Worm (Caenorhabditis elegans) whole organism, young adult: ENCODE data around the gene sulp-3.

Experiments
- B0035.1 ChIP-seq: sonication (generic microtip); optimal IDR thresholded peaks from 2 replicates; lab custom pipeline; 2016; ENCODE audit warnings: missing genetic modification characterization, mild to moderate bottlenecking, missing compliant biosample characterization, missing genotype, missing genetic modification reagents
- B0261.1 ChIP-seq: sonication (generic microtip); optimal IDR thresholded peaks from 2 replicates; lab custom pipeline; 2016; ENCODE audit warnings: mild to moderate bottlenecking, missing genetic modification characterization, moderate library complexity, missing compliant biosample characterization
- C06A6.2 ChIP-seq: fragments of 200-800 bp; sonication (Bioruptor generic); conservative IDR thresholded peaks from 2 replicates; pipeline ENCODE4 v1.3.6; 2022; ENCODE audit warnings: missing genetic modification characterization, missing compliant biosample characterization
- D2030.7 ChIP-seq: fragments of 200-800 bp; sonication (Bioruptor generic); IDR thresholded peaks from 2 replicates; pipeline ENCODE4 v1.3.6; 2022; ENCODE audit warnings: missing genetic modification reagents, missing genetic modification characterization, missing compliant biosample characterization
- F10E7.11 ChIP-seq: sonication (generic microtip); optimal IDR thresholded peaks from 2 replicates; lab custom pipeline; 2017; ENCODE audit warnings: mild to moderate bottlenecking, missing genetic modification characterization, moderate library complexity, missing compliant biosample characterization
- F22D6.2 ChIP-seq: sonication (generic microtip); optimal IDR thresholded peaks from 2 replicates; lab custom pipeline; 2016; ENCODE audit warnings: mild to moderate bottlenecking, missing genetic modification characterization, missing compliant biosample characterization
- F23B12.7 ChIP-seq: sonication (generic microtip); optimal IDR thresholded peaks from 2 replicates; lab custom pipeline; 2017; ENCODE audit warnings: missing genetic modification characterization, mild to moderate bottlenecking, missing compliant biosample characterization, antibody characterized with exemption, moderate library complexity; ENCODE audit not compliant: insufficient read depth
- F37B4.10 ChIP-seq: fragments of 200-800 bp; sonication (Bioruptor generic); IDR thresholded peaks from 2 replicates; pipeline ENCODE4 v1.3.6; 2022; ENCODE audit warnings: missing genetic modification characterization, missing compliant biosample characterization
- F52B5.7 ChIP-seq: sonication (generic microtip); optimal IDR thresholded peaks from 2 replicates; lab custom pipeline; 2016; ENCODE audit warnings: mild to moderate bottlenecking, missing genetic modification characterization, missing compliant biosample characterization
- F55B11.4 ChIP-seq: sonication (generic microtip); optimal IDR thresholded peaks from 2 replicates; lab custom pipeline; 2016; ENCODE audit warnings: missing compliant biosample characterization, missing genetic modification characterization, borderline replicate concordance; ENCODE audit not compliant: insufficient read depth
- T07F8.4 ChIP-seq: sonication (generic microtip); optimal IDR thresholded peaks from 2 replicates; lab custom pipeline; 2016; ENCODE audit warnings: mild to moderate bottlenecking, missing genetic modification characterization, moderate library complexity, missing compliant biosample characterization
- Y56A3A.18 ChIP-seq: fragments of 200-800 bp; sonication (Bioruptor generic); IDR thresholded peaks from 2 replicates; pipeline ENCODE4 v1.3.6; 2022; ENCODE audit warnings: missing genetic modification reagents, missing genetic modification characterization, missing compliant biosample characterization
- Y67H2A.10 ChIP-seq: fragments of 200-800 bp; sonication (Bioruptor generic); conservative IDR thresholded peaks from 2 replicates; pipeline ENCODE4 v1.3.6; 2022; ENCODE audit warnings: missing genetic modification reagents, missing genetic modification characterization, missing compliant biosample characterization
- Y79H2A.3 ChIP-seq: fragments of 200-800 bp; sonication (Bioruptor generic); conservative IDR thresholded peaks from 2 replicates; pipeline ENCODE4 v1.3.6; 2022; ENCODE audit warnings: missing genetic modification reagents, missing genetic modification characterization, missing compliant biosample characterization
- Y95B8A.8 ChIP-seq: fragments of 200-800 bp; sonication (Bioruptor generic); IDR thresholded peaks from 2 replicates; pipeline ENCODE4 v1.3.6; 2022; ENCODE audit warnings: missing genetic modification reagents, missing genetic modification characterization, missing compliant biosample characterization
- attf-5 ChIP-seq: fragments of 200-800 bp; sonication (Bioruptor generic); optimal IDR thresholded peaks from 2 replicates; lab custom pipeline; 2018; ENCODE audit warnings: mild to moderate bottlenecking, missing genetic modification characterization, missing compliant biosample characterization
- cebp-1 ChIP-seq, 2 experiments: fragments of 200-800 bp in 1 of 2; sonication (Bioruptor generic) in 1 of 2; sonication (generic microtip) in 1 of 2; IDR thresholded peaks in 1 of 2; optimal IDR thresholded peaks in 1 of 2; 2 replicates each; pipeline versions ENCODE4 v1.3.6 to Lab custom; 2017 to 2022; ENCODE audit warnings: missing compliant biosample characterization in 2 of 2, missing genetic modification characterization in 2 of 2, mild to moderate bottlenecking in 1 of 2, missing genetic modification reagents in 1 of 2, moderate library complexity in 1 of 2
- ceh-100 ChIP-seq: fragments of 200-800 bp; sonication (Bioruptor generic); IDR thresholded peaks from 2 replicates; pipeline ENCODE4 v1.3.6; 2022; ENCODE audit warnings: missing genetic modification reagents, missing genetic modification characterization, missing compliant biosample characterization
- ceh-58 ChIP-seq: fragments of 200-800 bp; sonication (Bioruptor generic); IDR thresholded peaks from 2 replicates; pipeline ENCODE4 v1.3.6; 2022; ENCODE audit warnings: missing genetic modification characterization, missing compliant biosample characterization
- ceh-79 ChIP-seq: sonication (generic microtip); optimal IDR thresholded peaks from 2 replicates; lab custom pipeline; 2017; ENCODE audit warnings: mild to moderate bottlenecking, missing genetic modification characterization, missing compliant biosample characterization
- chd-7 ChIP-seq: sonication (generic microtip); optimal IDR thresholded peaks from 2 replicates; lab custom pipeline; 2016; ENCODE audit warnings: mild to moderate bottlenecking, missing genetic modification characterization, moderate library complexity, missing compliant biosample characterization
- egl-44 ChIP-seq: fragments of 200-800 bp; sonication (Bioruptor generic); IDR thresholded peaks from 2 replicates; pipeline ENCODE4 v1.3.6; 2022; ENCODE audit warnings: missing genetic modification reagents, missing genetic modification characterization, missing compliant biosample characterization
- egrh-3 ChIP-seq: fragments of 200-800 bp; sonication (Bioruptor generic); IDR thresholded peaks from 2 replicates; pipeline ENCODE4 v1.3.6; 2022; ENCODE audit warnings: missing genetic modification reagents, missing genetic modification characterization, missing compliant biosample characterization
- lag-1 ChIP-seq: fragments of 200-800 bp; sonication (Bioruptor generic); IDR thresholded peaks from 2 replicates; pipeline ENCODE4 v1.3.6; 2022; ENCODE audit warnings: missing genetic modification reagents, missing genetic modification characterization, missing compliant biosample characterization
- let-526 ChIP-seq: fragments of 200-800 bp; sonication (Bioruptor generic); IDR thresholded peaks from 2 replicates; pipeline ENCODE4 v1.3.6; 2022; ENCODE audit warnings: missing genetic modification reagents, missing genetic modification characterization, missing compliant biosample characterization
- let-607 ChIP-seq, 2 experiments: fragments of 200-800 bp in 1 of 2; sonication (Bioruptor generic) in 1 of 2; sonication (generic microtip) in 1 of 2; optimal IDR thresholded peaks; 2 replicates each; lab custom pipeline; 2016 to 2018; ENCODE audit warnings: mild to moderate bottlenecking in 2 of 2, missing compliant biosample characterization in 2 of 2, missing genetic modification characterization in 2 of 2, moderate library complexity in 2 of 2, missing genotype in 1 of 2
- lin-26 ChIP-seq: fragments of 200-800 bp; sonication (Bioruptor generic); IDR thresholded peaks from 2 replicates; pipeline ENCODE4 v1.3.6; 2022; ENCODE audit warnings: missing genetic modification reagents, missing genetic modification characterization, missing compliant biosample characterization
- lin-35 ChIP-seq, 3 experiments: fragments of 150-350 bp in 2 of 3; sonication (generic microtip) in 1 of 3; optimal IDR thresholded peaks; 2 replicates each; lab custom pipeline; 2014 to 2018; ENCODE audit warnings: missing biosample characterization in 3 of 3, missing genetic modification characterization in 3 of 3, missing genetic modification reagents in 3 of 3
- lsl-1 ChIP-seq: fragments of 200-800 bp; sonication (Bioruptor generic); optimal IDR thresholded peaks from 2 replicates; lab custom pipeline; 2018; ENCODE audit warnings: mild to moderate bottlenecking, missing genetic modification characterization, moderate library complexity, missing compliant biosample characterization
- madf-10 ChIP-seq: sonication (generic microtip); optimal IDR thresholded peaks from 2 replicates; lab custom pipeline; 2016; ENCODE audit warnings: mild to moderate bottlenecking, missing genetic modification characterization, missing compliant biosample characterization
- madf-3 ChIP-seq: fragments of 200-800 bp; sonication (Bioruptor generic); IDR thresholded peaks from 2 replicates; pipeline ENCODE4 v1.3.6; 2022; ENCODE audit warnings: missing genetic modification reagents, missing genetic modification characterization, missing compliant biosample characterization
- nfya-1 ChIP-seq: sonication (generic microtip); optimal IDR thresholded peaks from 2 replicates; lab custom pipeline; 2017; ENCODE audit warnings: antibody characterized with exemption, missing compliant biosample characterization, missing genetic modification characterization, borderline replicate concordance; ENCODE audit not compliant: insufficient read depth
- nfya-2 ChIP-seq: fragments of 200-800 bp; sonication (Bioruptor generic); IDR thresholded peaks from 2 replicates; pipeline ENCODE4 v1.3.6; 2022; ENCODE audit warnings: missing genetic modification reagents, missing genetic modification characterization, missing compliant biosample characterization
- nfyb-1 ChIP-seq: fragments of 200-800 bp; sonication (Bioruptor generic); IDR thresholded peaks from 2 replicates; pipeline ENCODE4 v1.3.6; 2022; ENCODE audit warnings: missing genetic modification reagents, missing genetic modification characterization, missing compliant biosample characterization
- nhr-179 ChIP-seq: sonication (generic microtip); optimal IDR thresholded peaks from 2 replicates; lab custom pipeline; 2016; ENCODE audit warnings: mild to moderate bottlenecking, missing genetic modification characterization, missing compliant biosample characterization
- nhr-27 ChIP-seq: fragments of 200-800 bp; sonication (Bioruptor generic); optimal IDR thresholded peaks from 2 replicates; lab custom pipeline; 2018; ENCODE audit warnings: mild to moderate bottlenecking, missing genetic modification characterization, moderate library complexity, missing compliant biosample characterization
- pbrm-1 ChIP-seq: fragments of 200-800 bp; sonication (Bioruptor generic); IDR thresholded peaks from 2 replicates; pipeline ENCODE4 v1.3.6; 2022; ENCODE audit warnings: missing genetic modification reagents, missing genetic modification characterization, missing compliant biosample characterization
- pha-4 ChIP-seq: fragments of 150-350 bp; sonication (generic microtip); optimal IDR thresholded peaks from 2 replicates; lab custom pipeline; 2014; ENCODE audit warnings: missing biosample characterization, missing genetic modification reagents, missing genetic modification characterization
- repo-1 ChIP-seq: sonication (generic microtip); optimal IDR thresholded peaks from 2 replicates; lab custom pipeline; 2017; ENCODE audit warnings: mild to moderate bottlenecking, missing genetic modification characterization, missing compliant biosample characterization
- snpc-1.3 ChIP-seq: sonication (generic microtip); optimal IDR thresholded peaks from 2 replicates; lab custom pipeline; 2017; ENCODE audit warnings: missing genetic modification characterization, mild to moderate bottlenecking, missing compliant biosample characterization, antibody characterized with exemption, moderate library complexity, missing genotype, missing genetic modification reagents; ENCODE audit not compliant: insufficient read depth
- snpc-3.4 ChIP-seq: sonication (generic microtip); optimal IDR thresholded peaks from 2 replicates; lab custom pipeline; 2017; ENCODE audit warnings: missing genetic modification characterization, mild to moderate bottlenecking, missing compliant biosample characterization, antibody characterized with exemption, moderate library complexity, missing genotype, missing genetic modification reagents
- sptf-2 ChIP-seq: fragments of 200-800 bp; sonication (Bioruptor generic); optimal IDR thresholded peaks from 2 replicates; lab custom pipeline; 2018; ENCODE audit warnings: mild to moderate bottlenecking, missing genetic modification characterization, missing compliant biosample characterization
- tlf-1 ChIP-seq: fragments of 200-800 bp; sonication (Bioruptor generic); optimal IDR thresholded peaks from 2 replicates; lab custom pipeline; 2018; ENCODE audit warnings: mild to moderate bottlenecking, missing genetic modification characterization, missing compliant biosample characterization
- unc-130 ChIP-seq: sonication (generic microtip); optimal IDR thresholded peaks from 2 replicates; lab custom pipeline; 2016; ENCODE audit warnings: missing genetic modification reagents, missing genetic modification characterization, missing compliant biosample characterization
- unc-62 ChIP-seq: fragments of 150-350 bp; optimal IDR thresholded peaks from 2 replicates; lab custom pipeline; 2014; ENCODE audit warnings: missing biosample characterization, missing genetic modification reagents, missing genetic modification characterization
- ztf-18 ChIP-seq: sonication (generic microtip); optimal IDR thresholded peaks from 2 replicates; lab custom pipeline; 2016; ENCODE audit warnings: missing genotype, mild to moderate bottlenecking, missing genetic modification characterization, missing compliant biosample characterization
- ztf-28 ChIP-seq: fragments of 200-800 bp; sonication (Bioruptor generic); IDR thresholded peaks from 2 replicates; pipeline ENCODE4 v1.3.6; 2022; ENCODE audit warnings: missing genetic modification reagents, missing genetic modification characterization, missing compliant biosample characterization
- ztf-6 ChIP-seq: fragments of 200-800 bp; sonication (Bioruptor generic); IDR thresholded peaks from 2 replicates; pipeline ENCODE4 v1.3.6; 2022; ENCODE audit warnings: missing genetic modification reagents, missing genetic modification characterization, missing compliant biosample characterization

sulp-3 gene

ce11 chrX:8368210-8368609, 40.0 kb downstream of the sulp-3 start (continued):
- TF ChIP-seq snpc-1.3 (tag; lab: Kevin White, UChicago) (no peak), snpc-3.4 (tag; lab: Kevin White, UChicago) (no peak), ceh-79 (tag; lab: Kevin White, UChicago) (no peak), lin-26 (no peak), ztf-28 (GFP tag; lab: Robert Waterston, UW) (no peak), Y79H2A.3 (GFP tag; lab: Robert Waterston, UW) (no peak), F10E7.11 (tag; lab: Kevin White, UChicago) (no peak), D2030.7 (GFP tag; lab: Robert Waterston, UW) (no peak), egrh-3 (GFP tag; lab: Robert Waterston, UW) (no peak), C06A6.2 (no peak), F37B4.10 (GFP tag; lab: Robert Waterston, UW) (no peak), attf-5 (GFP tag; lab: Kevin White, UChicago) (peak; percentile 58), madf-3 (GFP tag; lab: Robert Waterston, UW) (no peak), ztf-18 (tag; lab: Kevin White, UChicago) (peak; percentile 93), F55B11.4 (tag; lab: Kevin White, UChicago) (no peak), B0261.1 (tag; lab: Kevin White, UChicago) (peak; percentile 3), tlf-1 (peak; percentile 8), Y67H2A.10 (GFP tag; lab: Robert Waterston, UW) (no peak), Y56A3A.18 (GFP tag; lab: Robert Waterston, UW) (no peak), F23B12.7 (tag; lab: Kevin White, UChicago) (peak; percentile 29), Y95B8A.8 (GFP tag; lab: Robert Waterston, UW) (no peak), chd-7 (tag; lab: Kevin White, UChicago) (no peak), ztf-6 (GFP tag; lab: Robert Waterston, UW) (no peak), unc-130 (GFP tag; lab: Kevin White, UChicago) (no peak), pbrm-1 (GFP tag; lab: Robert Waterston, UW) (no peak), nfya-1 (tag; lab: Kevin White, UChicago) (no peak), F22D6.2 (tag; lab: Kevin White, UChicago) (no peak), cebp-1 (GFP tag; IDR thresholded peaks at IDR 0.05; lab: Robert Waterston, UW) (peak; percentile 64; the same call in 1 of the 2 replicates), cebp-1 (tag; optimal IDR thresholded peaks at IDR 0.05; lab: Kevin White, UChicago) (peak; percentile 82), repo-1 (tag; lab: Kevin White, UChicago) (no peak), lsl-1 (no peak), T07F8.4 (no peak), lin-35 (GFP tag; optimal IDR thresholded peaks at IDR 0.05; lab: Kevin White, UChicago) (peak in 1 of 3 experiments; percentile 74), nhr-27 (tag; lab: Kevin White, UChicago) (no peak), unc-62 (GFP tag; lab: Kevin White, UChicago) (no peak), egl-44 (GFP tag; lab: Robert Waterston, UW) (no peak), ceh-100 (GFP tag; lab: Robert Waterston, UW) (no peak), madf-10 (tag; lab: Kevin White, UChicago) (peak; percentile 45), let-607 (tag; optimal IDR thresholded peaks at IDR 0.05; lab: Kevin White, UChicago) (peak in 1 of 2 experiments; percentile 28), nfya-2 (GFP tag; lab: Robert Waterston, UW) (no peak), let-526 (GFP tag; lab: Robert Waterston, UW) (0 out of 2 replicates have a peak, but pooled peaks have one; percentile 53), nfyb-1 (no peak), lag-1 (GFP tag; lab: Robert Waterston, UW) (no peak), B0035.1 (tag; lab: Kevin White, UChicago) (no peak), nhr-179 (no peak), sptf-2 (no peak), ceh-58 (GFP tag; lab: Robert Waterston, UW) (no peak), pha-4 (tag; lab: Kevin White, UChicago) (no peak), F52B5.7 (no peak)
